Worm (Caenorhabditis elegans): ENCODE results near the gene M176.5.

- TF ChIP-seq lin-32 (GFP tag; optimal IDR thresholded peaks at IDR 0.05): no peak
- no peak for TF ChIP-seq unc-39 (tag; optimal IDR thresholded peaks at IDR 0.05)
These were observed 8.6 kb downstream of the M176.5 start for ce11 chrII:9418843-9419532.
